Fruit fly (Drosophila melanogaster) whole organism, pupa: Measurements from ENCODE around the gene Targ1.

Experiments
- CG10348 ChIP-seq: fragments of 200-800 bp; sonication (Bioruptor generic); IDR thresholded peaks from 2 replicates; pipeline ENCODE4 v1.3.6; 2022; ENCODE audit warnings: missing biosample characterization, missing genetic modification characterization
- CG12605 ChIP-seq: fragments of 200-800 bp; sonication (Bioruptor generic); IDR thresholded peaks from 2 replicates; pipeline ENCODE4 v1.3.6; 2022; ENCODE audit warnings: missing biosample characterization, missing genetic modification characterization
- CG13204 ChIP-seq: fragments of 200-800 bp; sonication (Bioruptor generic); optimal IDR thresholded peaks from 2 replicates; lab custom pipeline; 2018; ENCODE audit warnings: missing biosample characterization, mild to moderate bottlenecking, missing genetic modification characterization, moderate library complexity
- CG14655 ChIP-seq: fragments of 200-800 bp; sonication (Bioruptor generic); optimal IDR thresholded peaks from 3 replicates; lab custom pipeline; 2017; ENCODE audit warnings: mild to moderate bottlenecking, missing biosample characterization, missing genetic modification reagents, missing genetic modification characterization
- CG15710 ChIP-seq: fragments of 200-800 bp; sonication (Bioruptor generic); optimal IDR thresholded peaks from 2 replicates; lab custom pipeline; 2018; ENCODE audit warnings: missing biosample characterization, mild to moderate bottlenecking, missing genetic modification characterization, moderate library complexity
- CG17806 ChIP-seq: fragments of 200-800 bp; sonication (Bioruptor generic); optimal IDR thresholded peaks from 2 replicates; lab custom pipeline; 2018; ENCODE audit warnings: missing biosample characterization, mild to moderate bottlenecking, missing genetic modification characterization, moderate library complexity
- CG32121 ChIP-seq: fragments of 200-800 bp; sonication (Bioruptor generic); IDR thresholded peaks from 2 replicates; pipeline ENCODE4 v1.3.6; 2022; ENCODE audit warnings: missing biosample characterization, missing genetic modification characterization
- CG34367 ChIP-seq: fragments of 200-800 bp; sonication (Bioruptor generic); optimal IDR thresholded peaks from 2 replicates; lab custom pipeline; 2018; ENCODE audit warnings: missing biosample characterization, mild to moderate bottlenecking, missing genetic modification characterization
- CG4496 ChIP-seq: fragments of 200-800 bp; sonication (Bioruptor generic); IDR thresholded peaks from 3 replicates; pipeline ENCODE4 v1.3.6; 2022; ENCODE audit warnings: missing biosample characterization, missing genetic modification characterization
- CG8159 ChIP-seq: fragments of 200-800 bp; sonication (Bioruptor generic); optimal IDR thresholded peaks from 3 replicates; lab custom pipeline; 2018; ENCODE audit warnings: missing biosample characterization, mild to moderate bottlenecking, missing genetic modification characterization, moderate library complexity
- CG8301 ChIP-seq: fragments of 200-800 bp; sonication (Bioruptor generic); optimal IDR thresholded peaks from 2 replicates; lab custom pipeline; 2018; ENCODE audit warnings: missing biosample characterization, mild to moderate bottlenecking, missing genetic modification characterization
- CG9948 ChIP-seq: fragments of 200-800 bp; sonication (Bioruptor generic); optimal IDR thresholded peaks from 2 replicates; lab custom pipeline; 2018; ENCODE audit warnings: missing biosample characterization, mild to moderate bottlenecking, missing genetic modification characterization, moderate library complexity
- D1 ChIP-seq: fragments of 200-800 bp; sonication (Bioruptor generic); optimal IDR thresholded peaks from 2 replicates; lab custom pipeline; 2018; ENCODE audit warnings: missing biosample characterization, mild to moderate bottlenecking, missing genetic modification characterization, moderate library complexity
- EcR ChIP-seq: fragments of 200-800 bp; sonication (Bioruptor generic); optimal IDR thresholded peaks from 3 replicates; lab custom pipeline; 2019; ENCODE audit warnings: missing biosample characterization, missing genetic modification characterization, mild to moderate bottlenecking, moderate library complexity, missing genetic modification reagents
- Ets98B ChIP-seq: fragments of 200-800 bp; sonication (Bioruptor generic); IDR thresholded peaks from 2 replicates; pipeline ENCODE4 v1.3.6; 2022; ENCODE audit warnings: missing biosample characterization, missing genetic modification characterization
- Pif1A ChIP-seq: fragments of 200-800 bp; sonication (Bioruptor generic); optimal IDR thresholded peaks from 3 replicates; lab custom pipeline; 2016; ENCODE audit warnings: missing biosample characterization, missing genetic modification characterization
- Pif1B ChIP-seq: fragments of 200-800 bp; sonication (Bioruptor generic); optimal IDR thresholded peaks from 3 replicates; lab custom pipeline; 2016; ENCODE audit warnings: missing biosample characterization, missing genetic modification characterization
- Snoo ChIP-seq: fragments of 200-800 bp; sonication (Bioruptor generic); optimal IDR thresholded peaks from 3 replicates; lab custom pipeline; 2017; ENCODE audit warnings: missing biosample characterization, mild to moderate bottlenecking, missing genetic modification characterization, inconsistent platforms
- fd96Ca ChIP-seq: fragments of 200-800 bp; sonication (Bioruptor generic); IDR thresholded peaks from 3 replicates; pipeline ENCODE4 v1.3.6; 2022; ENCODE audit warnings: missing biosample characterization, missing genetic modification characterization
- gl ChIP-seq: fragments of 200-800 bp; sonication (Bioruptor generic); optimal IDR thresholded peaks from 2 replicates; lab custom pipeline; 2018; ENCODE audit warnings: missing biosample characterization, mild to moderate bottlenecking, missing genetic modification characterization
- rn ChIP-seq: fragments of 200-800 bp; sonication (Bioruptor generic); IDR thresholded peaks from 2 replicates; pipeline ENCODE4 v1.3.6; 2022; ENCODE audit warnings: missing biosample characterization, missing genetic modification characterization

Gene Targ1

dm6 chr3L:21239999-21240509 lies 37.4 kb upstream of the Targ1 start:
- TF ChIP-seq CG8301 (tag; lab: Kevin White, UChicago) (peak; percentile 20), gl (tag; lab: Kevin White, UChicago) (no peak), D1 (no peak), CG34367 (tag; lab: Kevin White, UChicago) (no peak), EcR (GFP tag; lab: Kevin White, UChicago) (peak; percentile 86), CG10348 (GFP tag; lab: Robert Waterston, UW) (no peak), CG13204 (GFP tag; lab: Kevin White, UChicago) (peak; percentile 55), CG17806 (no peak), rn (GFP tag; lab: Robert Waterston, UW) (no peak), CG4496 (GFP tag; lab: Robert Waterston, UW) (peak; percentile 70), CG8159 (tag; lab: Kevin White, UChicago) (no peak), CG14655 (GFP tag; lab: Kevin White, UChicago) (peak; percentile 27), CG32121 (peak; percentile 56), Ets98B (GFP tag; lab: Robert Waterston, UW) (peak; percentile 58; the same call in 1 of the 2 replicates), CG9948 (no peak), Pif1A (peak; percentile 40), fd96Ca (GFP tag; lab: Robert Waterston, UW) (no peak), CG12605 (GFP tag; lab: Robert Waterston, UW) (peak; percentile 76; the same call in 1 of the 2 replicates), CG15710 (tag; lab: Kevin White, UChicago) (no peak), Snoo (tag; lab: Kevin White, UChicago) (peak; percentile 39), Pif1B (peak; percentile 35)

DNA sequence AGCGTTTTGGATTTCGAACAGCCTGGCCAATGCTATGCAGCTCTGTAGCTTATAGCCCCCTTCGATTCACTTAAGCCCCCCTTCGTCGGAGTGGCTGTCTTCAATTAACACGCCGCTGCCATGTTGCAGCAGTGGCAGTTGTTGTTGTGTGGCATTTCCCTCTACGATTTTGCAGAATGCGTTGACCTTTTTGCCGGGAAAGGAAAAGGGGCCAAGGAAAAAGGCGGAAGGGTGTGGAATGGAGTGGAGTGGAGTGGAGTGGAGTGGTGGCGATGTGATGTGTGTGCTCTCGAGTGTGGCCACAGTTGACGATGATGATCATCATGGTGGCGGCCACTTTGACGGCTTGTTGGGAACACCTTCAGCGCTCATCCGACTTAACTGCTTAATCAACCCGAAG lies 35.7 kb upstream of the Targ1 start:
- TF ChIP-seq CG4496 (GFP tag; lab: Robert Waterston, UW): no peak
- 0 out of 2 replicates have a peak, but pooled peaks have one; percentile 10 for TF ChIP-seq CG32121
- 0 out of 2 replicates have a peak, but pooled peaks have one; percentile 9 for TF ChIP-seq Ets98B (GFP tag; lab: Robert Waterston, UW)
- TF ChIP-seq CG17806: no peak
- peak; percentile 82 for TF ChIP-seq EcR (GFP tag; lab: Kevin White, UChicago)
- TF ChIP-seq CG13204 (GFP tag; lab: Kevin White, UChicago): no peak
- no peak for TF ChIP-seq CG15710 (tag; lab: Kevin White, UChicago)
- no peak for TF ChIP-seq CG8301 (tag; lab: Kevin White, UChicago)

DNA sequence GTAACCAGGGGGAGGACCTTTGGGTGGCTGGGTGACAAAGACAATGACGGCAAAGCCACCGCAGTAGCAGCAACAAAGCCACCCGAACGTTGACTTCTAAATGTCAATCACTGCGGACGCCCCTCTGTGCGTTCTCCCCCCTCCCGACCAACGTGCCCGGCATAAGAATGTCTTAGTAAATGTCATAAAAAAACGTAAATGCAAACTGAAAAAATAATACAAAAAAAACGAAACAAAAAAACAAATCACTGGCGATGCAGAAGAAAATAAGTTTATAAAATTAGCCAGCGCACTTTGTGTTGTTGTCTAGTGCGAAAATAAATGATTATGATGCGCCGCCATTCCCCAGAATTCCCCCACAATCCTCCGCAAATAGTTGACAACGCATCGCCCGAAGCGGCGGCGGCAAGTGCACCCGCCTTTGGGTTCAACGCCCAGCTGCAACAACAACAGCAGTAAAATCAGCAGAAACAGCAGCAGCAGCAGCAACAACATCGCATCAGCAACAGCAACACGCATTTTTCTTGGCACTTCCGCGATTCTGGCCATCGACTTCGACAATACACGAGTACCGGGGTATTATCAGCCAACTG lies 34.4 kb upstream of the Targ1 start:
- no peak for TF ChIP-seq CG8159 (tag; lab: Kevin White, UChicago)
- TF ChIP-seq CG17806: no peak
- TF ChIP-seq CG13204 (GFP tag; lab: Kevin White, UChicago): peak; percentile 39
- TF ChIP-seq rn (GFP tag; lab: Robert Waterston, UW): peak; percentile 42; the same call in 1 of the 2 replicates
- TF ChIP-seq CG4496 (GFP tag; lab: Robert Waterston, UW): peak; percentile 82
- TF ChIP-seq Snoo (tag; lab: Kevin White, UChicago): no peak
- no peak for TF ChIP-seq CG15710 (tag; lab: Kevin White, UChicago)
- TF ChIP-seq CG14655 (GFP tag; lab: Kevin White, UChicago): peak; percentile 83
- no peak for TF ChIP-seq CG10348 (GFP tag; lab: Robert Waterston, UW)
- no peak for TF ChIP-seq gl (tag; lab: Kevin White, UChicago)
- no peak for TF ChIP-seq Pif1B
- peak; percentile 94 for TF ChIP-seq EcR (GFP tag; lab: Kevin White, UChicago)
- TF ChIP-seq Ets98B (GFP tag; lab: Robert Waterston, UW): peak; percentile 72
- TF ChIP-seq CG32121: peak; percentile 85
- TF ChIP-seq CG34367 (tag; lab: Kevin White, UChicago): no peak
- TF ChIP-seq fd96Ca (GFP tag; lab: Robert Waterston, UW): peak; percentile 52; the same call in 1 of the 3 replicates
- peak; percentile 38 for TF ChIP-seq Pif1A
- no peak for TF ChIP-seq CG9948
- TF ChIP-seq CG8301 (tag; lab: Kevin White, UChicago): peak; percentile 72
- peak; percentile 91 for TF ChIP-seq CG12605 (GFP tag; lab: Robert Waterston, UW)
- TF ChIP-seq D1: no peak

DNA sequence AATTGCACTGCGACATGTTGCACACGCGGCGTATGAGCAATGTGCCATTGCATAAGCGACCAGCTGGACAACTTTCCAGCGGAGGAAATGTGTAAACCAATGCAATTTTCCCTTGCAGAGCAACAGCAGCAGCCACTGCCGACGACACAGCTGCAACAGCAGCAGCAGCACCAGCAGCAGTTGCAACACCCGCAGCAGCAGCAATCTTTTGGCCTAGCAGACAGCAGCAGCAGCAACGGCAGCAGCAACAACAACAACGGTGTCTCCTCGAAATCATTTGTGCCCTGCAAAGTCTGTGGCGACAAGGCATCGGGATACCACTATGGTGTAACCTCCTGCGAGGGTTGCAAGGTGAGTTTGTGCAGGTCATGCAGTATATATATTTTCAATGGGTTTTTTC lies 28.1 kb upstream of the Targ1 start:
- no peak for TF ChIP-seq CG9948
- no peak for TF ChIP-seq CG34367 (tag; lab: Kevin White, UChicago)
- no peak for TF ChIP-seq gl (tag; lab: Kevin White, UChicago)

DNA sequence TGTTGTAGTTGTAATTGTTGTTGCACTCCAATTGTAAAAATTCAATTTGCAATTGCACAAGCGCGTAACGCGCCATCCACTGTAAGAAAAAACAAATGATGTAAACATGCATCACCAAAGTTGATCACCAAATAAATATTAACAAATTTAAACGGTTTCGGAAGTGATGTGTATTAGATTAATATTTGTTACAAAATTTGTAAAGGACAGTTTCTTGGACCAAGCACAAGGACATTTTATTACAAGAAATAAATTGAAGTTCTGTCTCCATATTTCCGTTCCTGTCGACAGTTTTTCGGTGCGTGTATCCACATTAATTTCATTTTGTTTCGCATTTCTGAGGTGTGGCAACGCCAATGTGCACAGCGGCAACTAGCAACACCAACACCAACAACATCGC lies 27.1 kb upstream of the Targ1 start:
- TF ChIP-seq CG17806: no peak
- no peak for TF ChIP-seq Snoo (tag; lab: Kevin White, UChicago)
- peak; percentile 20 for TF ChIP-seq Pif1B
- TF ChIP-seq CG32121: peak; percentile 72
- no peak for TF ChIP-seq D1
- TF ChIP-seq Ets98B (GFP tag; lab: Robert Waterston, UW): peak; percentile 75
- TF ChIP-seq CG9948: no peak
- TF ChIP-seq rn (GFP tag; lab: Robert Waterston, UW): peak; percentile 38; the same call in 1 of the 2 replicates
- TF ChIP-seq CG13204 (GFP tag; lab: Kevin White, UChicago): no peak
- TF ChIP-seq Pif1A: peak; percentile 39
- TF ChIP-seq CG14655 (GFP tag; lab: Kevin White, UChicago): peak; percentile 77
- TF ChIP-seq CG4496 (GFP tag; lab: Robert Waterston, UW): peak; percentile 78
- TF ChIP-seq CG8301 (tag; lab: Kevin White, UChicago): peak; percentile 71
- TF ChIP-seq CG12605 (GFP tag; lab: Robert Waterston, UW): peak; percentile 41; the same call in 1 of the 2 replicates
- TF ChIP-seq CG34367 (tag; lab: Kevin White, UChicago): no peak
- TF ChIP-seq gl (tag; lab: Kevin White, UChicago): no peak
- TF ChIP-seq EcR (GFP tag; lab: Kevin White, UChicago): no peak
- TF ChIP-seq CG10348 (GFP tag; lab: Robert Waterston, UW): no peak; the same call in 1 of the 2 replicates
- peak; percentile 82; the same call in 2 of the 3 replicates for TF ChIP-seq fd96Ca (GFP tag; lab: Robert Waterston, UW)
- TF ChIP-seq CG15710 (tag; lab: Kevin White, UChicago): no peak
- no peak for TF ChIP-seq CG8159 (tag; lab: Kevin White, UChicago)
